Worm (Caenorhabditis elegans) whole organism, L1 larva: Measurements from ENCODE around the gene srx-129.

Source experiments
- C16A3.4 ChIP-seq: fragments of 150-350 bp; optimal IDR thresholded peaks from 2 replicates; lab custom pipeline; 2014; ENCODE audit warnings: missing biosample characterization, missing genetic modification characterization
- C34B4.2 ChIP-seq: sonication (generic microtip); optimal IDR thresholded peaks from 2 replicates; lab custom pipeline; 2017; ENCODE audit warnings: mild to moderate bottlenecking, missing genetic modification characterization, missing compliant biosample characterization
- F16B12.6 ChIP-seq: fragments of 150-350 bp; optimal IDR thresholded peaks from 2 replicates; lab custom pipeline; 2014; ENCODE audit warnings: missing biosample characterization, missing genetic modification characterization
- alr-1 ChIP-seq: fragments of 200-800 bp; sonication (Bioruptor generic); optimal IDR thresholded peaks from 2 replicates; lab custom pipeline; 2018; ENCODE audit warnings: borderline replicate concordance, mild to moderate bottlenecking, missing genetic modification characterization, missing compliant biosample characterization
- ama-1 ChIP-seq: fragments of 150-350 bp; optimal IDR thresholded peaks from 2 replicates; lab custom pipeline; 2014
- blmp-1 ChIP-seq: fragments of 150-350 bp; optimal IDR thresholded peaks from 2 replicates; lab custom pipeline; 2014; ENCODE audit warnings: missing biosample characterization, missing genetic modification characterization
- ceh-8 ChIP-seq: fragments of 200-800 bp; sonication (Bioruptor generic); optimal IDR thresholded peaks from 2 replicates; lab custom pipeline; 2018; ENCODE audit warnings: mild to moderate bottlenecking, missing genetic modification characterization, moderate library complexity, missing compliant biosample characterization
- ceh-82 ChIP-seq, 3 experiments: fragments of 150-350 bp in 1 of 3; sonication (generic microtip) in 2 of 3; optimal IDR thresholded peaks; 2 replicates each; lab custom pipeline; 2014 to 2017; ENCODE audit warnings: missing biosample characterization in 3 of 3, missing genetic modification characterization in 3 of 3
- ceh-88 ChIP-seq: fragments of 200-800 bp; sonication (Bioruptor generic); IDR thresholded peaks from 2 replicates; pipeline ENCODE4 v1.3.6; 2022; ENCODE audit warnings: missing genetic modification characterization, missing compliant biosample characterization
- ceh-90 ChIP-seq: sonication (generic microtip); optimal IDR thresholded peaks from 2 replicates; lab custom pipeline; 2016; ENCODE audit warnings: missing genetic modification characterization, missing compliant biosample characterization
- ces-1 ChIP-seq: fragments of 150-350 bp; optimal IDR thresholded peaks from 2 replicates; lab custom pipeline; 2014; ENCODE audit warnings: missing biosample characterization, missing genetic modification reagents, missing genetic modification characterization
- dpl-1 ChIP-seq, 3 experiments: fragments of 150-350 bp in 2 of 3; sonication (generic microtip) in 1 of 3; optimal IDR thresholded peaks; 2 replicates each; lab custom pipeline; 2014 to 2017; ENCODE audit warnings: missing biosample characterization in 3 of 3, missing genetic modification characterization in 3 of 3, missing genetic modification reagents in 3 of 3
- dsc-1 ChIP-seq: sonication (generic microtip); optimal IDR thresholded peaks from 2 replicates; lab custom pipeline; 2016; ENCODE audit warnings: mild to moderate bottlenecking, missing genetic modification characterization, missing compliant biosample characterization
- efl-3 ChIP-seq: fragments of 200-800 bp; sonication (Bioruptor generic); optimal IDR thresholded peaks from 2 replicates; lab custom pipeline; 2018; ENCODE audit warnings: mild to moderate bottlenecking, missing genetic modification characterization, missing compliant biosample characterization
- egl-27 ChIP-seq, 2 experiments: fragments of 150-350 bp in 1 of 2; sonication (generic microtip); optimal IDR thresholded peaks; 3 replicates each; lab custom pipeline; 2017 to 2018; ENCODE audit warnings: missing biosample characterization in 2 of 2, missing genetic modification characterization in 2 of 2, missing genetic modification reagents in 2 of 2
- elt-3 ChIP-seq, 6 experiments: fragments of 150-350 bp in 1 of 6; sonication (generic microtip); optimal IDR thresholded peaks; 2 replicates each; lab custom pipeline; 2017 to 2018; ENCODE audit warnings: missing biosample characterization in 6 of 6, missing genetic modification characterization in 6 of 6, inconsistent platforms in 1 of 6
- ets-5 ChIP-seq: fragments of 200-800 bp; sonication (Bioruptor generic); IDR thresholded peaks from 2 replicates; pipeline ENCODE4 v1.3.6; 2022; ENCODE audit warnings: missing genetic modification characterization, missing compliant biosample characterization
- fkh-4 ChIP-seq: sonication (generic microtip); optimal IDR thresholded peaks from 2 replicates; lab custom pipeline; 2016; ENCODE audit warnings: missing compliant biosample characterization, missing genetic modification characterization, borderline replicate concordance
- fos-1 ChIP-seq: fragments of 150-350 bp; optimal IDR thresholded peaks from 2 replicates; lab custom pipeline; 2014; ENCODE audit warnings: missing biosample characterization, missing genetic modification characterization
- grh-1 ChIP-seq: fragments of 200-800 bp; sonication (Bioruptor generic); IDR thresholded peaks from 2 replicates; pipeline ENCODE4 v1.3.6; 2022; ENCODE audit warnings: missing genetic modification reagents, missing genetic modification characterization, missing compliant biosample characterization
- hlh-17 ChIP-seq: fragments of 200-800 bp; sonication (Bioruptor generic); optimal IDR thresholded peaks from 2 replicates; lab custom pipeline; 2018; ENCODE audit warnings: missing genetic modification characterization, mild to moderate bottlenecking, missing compliant biosample characterization, moderate library complexity, borderline replicate concordance
- hpl-2 ChIP-seq: fragments of 150-350 bp; optimal IDR thresholded peaks from 2 replicates; lab custom pipeline; 2014; ENCODE audit warnings: missing biosample characterization, missing genetic modification reagents, missing genetic modification characterization
- irx-1 ChIP-seq: sonication (generic microtip); optimal IDR thresholded peaks from 2 replicates; lab custom pipeline; 2016; ENCODE audit warnings: missing genetic modification characterization, missing compliant biosample characterization
- isw-1 ChIP-seq: fragments of 200-800 bp; sonication (Bioruptor generic); IDR thresholded peaks from 2 replicates; pipeline ENCODE4 v1.3.6; 2022; ENCODE audit warnings: missing genetic modification characterization, missing compliant biosample characterization
- jun-1 ChIP-seq: fragments of 150-350 bp; optimal IDR thresholded peaks from 2 replicates; lab custom pipeline; 2014; ENCODE audit warnings: missing biosample characterization, missing genetic modification reagents, missing genetic modification characterization
- lin-14 ChIP-seq: fragments of 200-800 bp; sonication (Bioruptor generic); optimal IDR thresholded peaks from 2 replicates; lab custom pipeline; 2018; ENCODE audit warnings: mild to moderate bottlenecking, missing genetic modification characterization, moderate library complexity, missing compliant biosample characterization
- lin-15B ChIP-seq: fragments of 150-350 bp; sonication (generic microtip); optimal IDR thresholded peaks from 3 replicates; lab custom pipeline; 2014; ENCODE audit warnings: missing biosample characterization, missing genetic modification characterization
- lin-35 ChIP-seq, 2 experiments: fragments of 150-350 bp; optimal IDR thresholded peaks; 2 replicates each; lab custom pipeline; 2014; ENCODE audit warnings: missing biosample characterization in 2 of 2, missing genetic modification characterization in 2 of 2, missing genetic modification reagents in 2 of 2
- lin-39 ChIP-seq: fragments of 150-350 bp; optimal IDR thresholded peaks from 2 replicates; lab custom pipeline; 2014; ENCODE audit warnings: missing biosample characterization, missing genetic modification reagents, missing genetic modification characterization
- lir-3 ChIP-seq: sonication (generic microtip); optimal IDR thresholded peaks from 2 replicates; lab custom pipeline; 2016; ENCODE audit warnings: mild to moderate bottlenecking, missing genetic modification characterization, moderate library complexity, missing compliant biosample characterization; ENCODE audit not compliant: poor library complexity
- lsy-2 ChIP-seq, 2 experiments: fragments of 150-350 bp; optimal IDR thresholded peaks; 2 replicates each; lab custom pipeline; 2014; ENCODE audit warnings: missing biosample characterization in 2 of 2, missing genetic modification characterization in 2 of 2
- mef-2 ChIP-seq: fragments of 150-350 bp; optimal IDR thresholded peaks from 2 replicates; lab custom pipeline; 2014; ENCODE audit warnings: missing biosample characterization, missing genetic modification characterization
- mep-1 ChIP-seq: fragments of 150-350 bp; optimal IDR thresholded peaks from 2 replicates; lab custom pipeline; 2014; ENCODE audit warnings: missing biosample characterization, missing genetic modification characterization
- nhr-11 ChIP-seq: fragments of 150-350 bp; optimal IDR thresholded peaks from 2 replicates; lab custom pipeline; 2014; ENCODE audit warnings: missing biosample characterization, missing genetic modification characterization
- nhr-12 ChIP-seq: sonication (generic microtip); optimal IDR thresholded peaks from 2 replicates; lab custom pipeline; 2017; ENCODE audit warnings: missing biosample characterization, missing genetic modification characterization
- nhr-19 ChIP-seq: fragments of 200-800 bp; sonication (Bioruptor generic); conservative IDR thresholded peaks from 2 replicates; pipeline ENCODE4 v1.3.6; 2022; ENCODE audit warnings: missing genetic modification characterization, missing compliant biosample characterization
- nhr-237 ChIP-seq: fragments of 150-350 bp; optimal IDR thresholded peaks from 2 replicates; lab custom pipeline; 2014; ENCODE audit warnings: missing biosample characterization, missing genetic modification characterization
- nhr-28 ChIP-seq: fragments of 150-350 bp; optimal IDR thresholded peaks from 2 replicates; lab custom pipeline; 2014; ENCODE audit warnings: missing biosample characterization, missing genetic modification characterization
- nhr-47 ChIP-seq: sonication (generic microtip); optimal IDR thresholded peaks from 2 replicates; lab custom pipeline; 2016; ENCODE audit warnings: mild to moderate bottlenecking, missing genetic modification characterization, moderate library complexity, missing compliant biosample characterization
- nhr-76 ChIP-seq: sonication (generic microtip); optimal IDR thresholded peaks from 2 replicates; lab custom pipeline; 2017; ENCODE audit warnings: missing biosample characterization, missing genetic modification characterization
- nhr-84 ChIP-seq: sonication (generic microtip); optimal IDR thresholded peaks from 2 replicates; lab custom pipeline; 2017; ENCODE audit warnings: missing biosample characterization, missing genetic modification characterization
- nhr-90 ChIP-seq: sonication (generic microtip); optimal IDR thresholded peaks from 2 replicates; lab custom pipeline; 2016; ENCODE audit warnings: mild to moderate bottlenecking, missing genetic modification characterization, missing compliant biosample characterization; ENCODE audit not compliant: poor library complexity
- pax-3 ChIP-seq: fragments of 200-800 bp; sonication (Bioruptor generic); optimal IDR thresholded peaks from 2 replicates; lab custom pipeline; 2018; ENCODE audit warnings: mild to moderate bottlenecking, missing genetic modification characterization, moderate library complexity, missing compliant biosample characterization
- rnt-1 ChIP-seq: sonication (generic microtip); optimal IDR thresholded peaks from 2 replicates; lab custom pipeline; 2016; ENCODE audit warnings: mild to moderate bottlenecking, missing genetic modification characterization, moderate library complexity, missing compliant biosample characterization
- snu-23 ChIP-seq: sonication (generic microtip); optimal IDR thresholded peaks from 2 replicates; lab custom pipeline; 2016; ENCODE audit warnings: missing genetic modification characterization, missing compliant biosample characterization
- sox-4 ChIP-seq: sonication (generic microtip); optimal IDR thresholded peaks from 2 replicates; lab custom pipeline; 2016; ENCODE audit warnings: missing genetic modification characterization, missing compliant biosample characterization
- swsn-7 ChIP-seq: sonication (generic microtip); optimal IDR thresholded peaks from 2 replicates; lab custom pipeline; 2016; ENCODE audit warnings: missing genetic modification characterization, missing compliant biosample characterization
- tlp-1 ChIP-seq: fragments of 150-350 bp; optimal IDR thresholded peaks from 2 replicates; lab custom pipeline; 2014; ENCODE audit warnings: missing biosample characterization, missing genetic modification characterization
- unc-130 ChIP-seq: fragments of 150-350 bp; optimal IDR thresholded peaks from 2 replicates; lab custom pipeline; 2017; ENCODE audit warnings: missing biosample characterization, missing genetic modification characterization, inconsistent platforms
- unc-30 ChIP-seq: sonication (generic microtip); optimal IDR thresholded peaks from 2 replicates; lab custom pipeline; 2017; ENCODE audit warnings: missing biosample characterization, missing genetic modification characterization
- unc-86 ChIP-seq: sonication (generic microtip); optimal IDR thresholded peaks from 2 replicates; lab custom pipeline; 2016; ENCODE audit warnings: missing genetic modification characterization, missing compliant biosample characterization
- zag-1 ChIP-seq: fragments of 150-350 bp; optimal IDR thresholded peaks from 2 replicates; lab custom pipeline; 2014; ENCODE audit warnings: missing biosample characterization, missing genetic modification characterization
- zip-4 ChIP-seq: fragments of 200-800 bp; sonication (Bioruptor generic); optimal IDR thresholded peaks from 2 replicates; lab custom pipeline; 2018; ENCODE audit warnings: mild to moderate bottlenecking, missing genetic modification characterization, moderate library complexity, missing compliant biosample characterization
- ztf-4 ChIP-seq: fragments of 150-350 bp; optimal IDR thresholded peaks from 2 replicates; lab custom pipeline; 2014; ENCODE audit warnings: missing biosample characterization, missing genetic modification characterization

srx-129 gene

ce11 chrV:13790557-13790956 lies 43.5 kb upstream of the srx-129 start (continued):
- no peak for TF ChIP-seq ceh-8 (GFP tag; lab: Kevin White, UChicago)
- TF ChIP-seq sox-4 (tag; lab: Kevin White, UChicago), result no peak
- TF ChIP-seq ces-1, result no peak
- no peak for TF ChIP-seq ztf-4 (tag; lab: Kevin White, UChicago)
- no peak for TF ChIP-seq egl-27 (tag; optimal IDR thresholded peaks at IDR 0.05; lab: Kevin White, UChicago)
- TF ChIP-seq ama-1 (lab: Kevin White, UChicago), result no peak
- no peak for TF ChIP-seq C16A3.4 (tag; lab: Kevin White, UChicago)
- TF ChIP-seq zip-4 (GFP tag; lab: Kevin White, UChicago), result no peak
- peak; percentile 75 for TF ChIP-seq snu-23 (GFP tag; lab: Kevin White, UChicago)
- TF ChIP-seq nhr-47 (tag; lab: Kevin White, UChicago), result no peak
- TF ChIP-seq ceh-88 (GFP tag; lab: Robert Waterston, UW), result no peak
- TF ChIP-seq lin-14 (GFP tag; lab: Kevin White, UChicago), result peak; percentile 82
- TF ChIP-seq swsn-7 (tag; lab: Kevin White, UChicago), result no peak
- TF ChIP-seq nhr-90 (tag; lab: Kevin White, UChicago), result peak; percentile 48
- peak; percentile 54 for TF ChIP-seq blmp-1 (tag; lab: Kevin White, UChicago)
- TF ChIP-seq fkh-4 (tag; lab: Kevin White, UChicago), result no peak
- peak; percentile 31 for TF ChIP-seq unc-130 (tag; lab: Kevin White, UChicago)
- no peak for TF ChIP-seq ceh-90
- no peak for TF ChIP-seq jun-1 (tag; lab: Kevin White, UChicago)
- no peak for TF ChIP-seq C34B4.2 (tag; lab: Kevin White, UChicago)
- no peak for TF ChIP-seq ceh-82 (tag; optimal IDR thresholded peaks at IDR 0.05; lab: Kevin White, UChicago)
- no peak for TF ChIP-seq nhr-12 (tag; lab: Kevin White, UChicago)
- no peak for TF ChIP-seq isw-1
- no peak for TF ChIP-seq nhr-237 (tag; lab: Kevin White, UChicago)
- no peak for TF ChIP-seq hpl-2
- TF ChIP-seq irx-1 (tag; lab: Kevin White, UChicago), result no peak
- no peak for TF ChIP-seq mef-2 (tag; lab: Kevin White, UChicago)
- no peak for TF ChIP-seq lin-15B (tag; lab: Kevin White, UChicago)
- no peak for TF ChIP-seq hlh-17
- TF ChIP-seq zag-1 (tag; lab: Kevin White, UChicago), result no peak
- TF ChIP-seq lsy-2 (tag; optimal IDR thresholded peaks at IDR 0.05; lab: Kevin White, UChicago), result peak in 1 of 2 experiments; percentile 58
- no peak for TF ChIP-seq pax-3
- TF ChIP-seq lir-3 (tag; lab: Kevin White, UChicago), result no peak
- TF ChIP-seq lin-39 (tag; lab: Kevin White, UChicago), result no peak
- peak in 2 of 3 experiments; percentile 30 to 42 for TF ChIP-seq dpl-1 (GFP tag; optimal IDR thresholded peaks at IDR 0.05; lab: Kevin White, UChicago)
- peak; percentile 37 for TF ChIP-seq mep-1 (tag; lab: Kevin White, UChicago)
- no peak for TF ChIP-seq unc-30
- no peak for TF ChIP-seq dsc-1 (tag; lab: Kevin White, UChicago)
- peak; percentile 91 for TF ChIP-seq grh-1 (GFP tag; lab: Robert Waterston, UW)
- no peak for TF ChIP-seq nhr-28 (tag; lab: Kevin White, UChicago)
- TF ChIP-seq rnt-1 (tag; lab: Kevin White, UChicago), result no peak
- TF ChIP-seq tlp-1 (tag; lab: Kevin White, UChicago), result no peak
- no peak for TF ChIP-seq nhr-11 (tag; lab: Kevin White, UChicago)
- TF ChIP-seq nhr-84 (tag; lab: Kevin White, UChicago), result no peak
- peak in 2 of 6 experiments; percentile 54 to 67 for TF ChIP-seq elt-3 (tag; optimal IDR thresholded peaks at IDR 0.05; lab: Kevin White, UChicago)
- no peak for TF ChIP-seq nhr-76 (tag; lab: Kevin White, UChicago)
- TF ChIP-seq unc-86 (tag; lab: Kevin White, UChicago), result peak; percentile 4
- no peak for TF ChIP-seq efl-3
- TF ChIP-seq fos-1 (tag; lab: Kevin White, UChicago), result no peak
- TF ChIP-seq F16B12.6, result no peak
- peak in 1 of 2 experiments; percentile 57 for TF ChIP-seq lin-35 (GFP tag; optimal IDR thresholded peaks at IDR 0.05; lab: Kevin White, UChicago)
- TF ChIP-seq alr-1, result no peak
- TF ChIP-seq ets-5, result no peak
- TF ChIP-seq nhr-19, result peak; percentile 41; the same call in 1 of the 2 replicates
